Fruit fly (Drosophila melanogaster): Measurements from ENCODE around the gene CG7168.

The CG7168 gene

dm6 chr3R:18185385-18185784 lies 40.5 kb downstream of the CG7168 start, which contains the start of the genes Arp5 and CG7208 (continued):
- peak; percentile 58 for TF ChIP-seq CG4854 (GFP tag; optimal IDR thresholded peaks at IDR 0.05)
- peak; percentile 86 for TF ChIP-seq Myb (GFP tag; optimal IDR thresholded peaks at IDR 0.05)
- TF ChIP-seq vnd (GFP tag; IDR thresholded peaks at IDR 0.05; ENCODE audit: partially characterized antibody) = no peak
- peak; percentile 46; the same call in 1 of the 4 replicates for TF ChIP-seq Dll (GFP tag; IDR thresholded peaks at IDR 0.05; ENCODE audit: partially characterized antibody)
- peak; percentile 63 for TF ChIP-seq CG9817 (tag; optimal IDR thresholded peaks at IDR 0.05)
- no peak for TF ChIP-seq gce (GFP tag; IDR thresholded peaks at IDR 0.05)
- TF ChIP-seq Dfd (GFP tag; optimal IDR thresholded peaks at IDR 0.05) = no peak
- no peak for TF ChIP-seq CG14965 (GFP tag; optimal IDR thresholded peaks at IDR 0.05; ENCODE audit: borderline replicate concordance)
- peak; percentile 43 for TF ChIP-seq kay (GFP tag; optimal IDR thresholded peaks at IDR 0.05)
- TF ChIP-seq ato (GFP tag; IDR thresholded peaks at IDR 0.05; ENCODE audit: partially characterized antibody) = no peak
- TF ChIP-seq zen (tag; optimal IDR thresholded peaks at IDR 0.05) = peak; percentile 57
- TF ChIP-seq CG9727 (GFP tag; optimal IDR thresholded peaks at IDR 0.05) = peak; percentile 64
- TF ChIP-seq CG11398 (GFP tag; optimal IDR thresholded peaks at IDR 0.05) = no peak
- TF ChIP-seq CG9215 (GFP tag; IDR thresholded peaks at IDR 0.05) = peak; percentile 69
- no peak for TF ChIP-seq CG6854 (GFP tag; optimal IDR thresholded peaks at IDR 0.05)
- TF ChIP-seq org-1 (GFP tag; optimal IDR thresholded peaks at IDR 0.05) = no peak
- no peak for TF ChIP-seq chinmo (GFP tag; IDR thresholded peaks at IDR 0.05; ENCODE audit: partially characterized antibody)
- no peak for TF ChIP-seq CG17568 (GFP tag; optimal IDR thresholded peaks at IDR 0.05)
- TF ChIP-seq Lim3 (GFP tag; IDR thresholded peaks at IDR 0.05) = no peak
- peak; percentile 25 for TF ChIP-seq CG3838 (GFP tag; optimal IDR thresholded peaks at IDR 0.05)
- peak; percentile 54 for TF ChIP-seq CG1602 (GFP tag; optimal IDR thresholded peaks at IDR 0.05)
- 0 out of 2 replicates have a peak, but pooled peaks have one; percentile 30 for TF ChIP-seq ap (GFP tag; IDR thresholded peaks at IDR 0.05)
- TF ChIP-seq NfI (GFP tag; optimal IDR thresholded peaks at IDR 0.05) = peak; percentile 71
- TF ChIP-seq Camta (GFP tag; optimal IDR thresholded peaks at IDR 0.05) = peak; percentile 70
- no peak for TF ChIP-seq CG11696 (GFP tag; IDR thresholded peaks at IDR 0.05)
- TF ChIP-seq pros (GFP tag; optimal IDR thresholded peaks at IDR 0.05) = no peak
- TF ChIP-seq CG6254 (GFP tag; optimal IDR thresholded peaks at IDR 0.05) = peak; percentile 16
- TF ChIP-seq caup (GFP tag; optimal IDR thresholded peaks at IDR 0.05; ENCODE audit: severe bottlenecking) = peak; percentile 64
- peak; percentile 15 for TF ChIP-seq CG7987 (GFP tag; optimal IDR thresholded peaks at IDR 0.05)
- TF ChIP-seq Adf1 (GFP tag; IDR thresholded peaks at IDR 0.05) = peak; percentile 39
- peak; percentile 45; the same call in 1 of the 2 replicates for TF ChIP-seq CG14441 (GFP tag; IDR thresholded peaks at IDR 0.05)
- TF ChIP-seq gt (GFP tag; IDR thresholded peaks at IDR 0.05) = no peak
- no peak for TF ChIP-seq repo (GFP tag; optimal IDR thresholded peaks at IDR 0.05)
- peak; percentile 53 for TF ChIP-seq YL-1 (GFP tag; optimal IDR thresholded peaks at IDR 0.05)
- peak; percentile 55 for TF ChIP-seq Lhr (GFP tag; optimal IDR thresholded peaks at IDR 0.05)
- peak; percentile 73 for TF ChIP-seq CG31441 (GFP tag; IDR thresholded peaks at IDR 0.05)
- TF ChIP-seq Nf-YA (GFP tag; IDR thresholded peaks at IDR 0.05) = 0 out of 2 replicates have a peak, but pooled peaks have one; percentile 51
- peak; percentile 78 for TF ChIP-seq CG13775 (GFP tag; optimal IDR thresholded peaks at IDR 0.05)
- no peak for TF ChIP-seq p53 (GFP tag; optimal IDR thresholded peaks at IDR 0.05)
- no peak for TF ChIP-seq Neu2 (GFP tag; optimal IDR thresholded peaks at IDR 0.05; ENCODE audit: borderline replicate concordance)
- TF ChIP-seq ssp (GFP tag; IDR thresholded peaks at IDR 0.05) = peak; percentile 41
- no peak for TF ChIP-seq aop (GFP tag; IDR thresholded peaks at IDR 0.05)
- no peak for TF ChIP-seq CG6791 (GFP tag; IDR thresholded peaks at IDR 0.05; ENCODE audit: partially characterized antibody)
- TF ChIP-seq cad (GFP tag; optimal IDR thresholded peaks at IDR 0.05) = no peak
- peak; percentile 49 for TF ChIP-seq jumu (GFP tag; optimal IDR thresholded peaks at IDR 0.05)
- no peak; the same call in 2 of the 3 replicates for TF ChIP-seq CG11560 (tag; IDR thresholded peaks at IDR 0.05)
- TF ChIP-seq oc (tag; optimal IDR thresholded peaks at IDR 0.05) = no peak
- TF ChIP-seq jing (GFP tag; optimal IDR thresholded peaks at IDR 0.05) = no peak
- TF ChIP-seq sens (GFP tag) = peak; percentile 95
- no peak for TF ChIP-seq tio (GFP tag; optimal IDR thresholded peaks at IDR 0.05)
- no peak for TF ChIP-seq CG2202 (tag; optimal IDR thresholded peaks at IDR 0.05)

Measured in whole organism, embryonic.